Worm (Caenorhabditis elegans) whole organism, L4 larva: ENCODE results near the gene R13H7.2.

Experiments used
- D1046.2 ChIP-seq: fragments of 200-800 bp; sonication (Bioruptor generic); IDR thresholded peaks from 2 replicates; pipeline ENCODE4 v1.3.6; 2022; ENCODE audit warnings: missing genetic modification characterization, missing compliant biosample characterization
- F26F4.8 ChIP-seq: fragments of 200-800 bp; sonication (Bioruptor generic); conservative IDR thresholded peaks from 2 replicates; pipeline ENCODE4 v1.3.6; 2022; ENCODE audit warnings: missing genetic modification characterization, missing compliant biosample characterization
- F37D6.2 ChIP-seq: sonication (generic microtip); optimal IDR thresholded peaks from 2 replicates; lab custom pipeline; 2016; ENCODE audit warnings: mild to moderate bottlenecking, missing genetic modification characterization, missing compliant biosample characterization
- Y75B8A.6 ChIP-seq: fragments of 200-800 bp; sonication (Bioruptor generic); IDR thresholded peaks from 2 replicates; pipeline ENCODE4 v1.3.6; 2022; ENCODE audit warnings: missing genetic modification reagents, missing genetic modification characterization, missing compliant biosample characterization
- ZK337.2 ChIP-seq: fragments of 200-800 bp; sonication (Bioruptor generic); IDR thresholded peaks from 2 replicates; pipeline ENCODE4 v1.3.6; 2022; ENCODE audit warnings: missing genetic modification reagents, missing genetic modification characterization, missing compliant biosample characterization
- ZK546.5 ChIP-seq, 2 experiments: sonication (generic microtip); optimal IDR thresholded peaks; 2 replicates each; lab custom pipeline; 2017; ENCODE audit warnings: missing biosample characterization in 2 of 2, missing genetic modification characterization in 2 of 2
- aha-1 ChIP-seq: fragments of 150-350 bp; peaks from one replicate; lab custom pipeline; 2014; ENCODE audit warnings: missing biosample characterization, missing genetic modification characterization
- ama-1 ChIP-seq: fragments of 150-350 bp; optimal IDR thresholded peaks from 2 replicates; lab custom pipeline; 2014; ENCODE audit warnings: inconsistent platforms, mixed read lengths
- arid-1 ChIP-seq: fragments of 200-800 bp; sonication (Bioruptor generic); conservative IDR thresholded peaks from 2 replicates; pipeline ENCODE4 v1.3.6; 2022; ENCODE audit warnings: missing genetic modification reagents, missing genetic modification characterization, missing compliant biosample characterization
- attf-4 ChIP-seq: sonication (generic microtip); optimal IDR thresholded peaks from 3 replicates; lab custom pipeline; 2017; ENCODE audit warnings: missing biosample characterization, missing genetic modification characterization
- ceh-20 ChIP-seq: fragments of 200-800 bp; sonication (Bioruptor generic); IDR thresholded peaks from 2 replicates; pipeline ENCODE4 v1.3.6; 2022; ENCODE audit warnings: missing genetic modification reagents, missing genetic modification characterization, missing compliant biosample characterization
- ceh-28 ChIP-seq: fragments of 150-350 bp; optimal IDR thresholded peaks from 2 replicates; lab custom pipeline; 2014; ENCODE audit warnings: missing biosample characterization, missing genetic modification reagents, missing genetic modification characterization
- cey-2 ChIP-seq: sonication (generic microtip); optimal IDR thresholded peaks from 3 replicates; lab custom pipeline; 2017; ENCODE audit warnings: missing genetic modification characterization, mild to moderate bottlenecking, missing compliant biosample characterization, antibody characterized with exemption, borderline replicate concordance; ENCODE audit not compliant: insufficient read depth
- daf-12 ChIP-seq: fragments of 150-350 bp; optimal IDR thresholded peaks from 2 replicates; lab custom pipeline; 2014; ENCODE audit warnings: missing biosample characterization, missing genetic modification reagents, missing genetic modification characterization
- daf-8 ChIP-seq: fragments of 200-800 bp; sonication (Bioruptor generic); IDR thresholded peaks from 2 replicates; pipeline ENCODE4 v1.3.6; 2022; ENCODE audit warnings: missing genetic modification characterization, missing compliant biosample characterization
- dmd-6 ChIP-seq: fragments of 200-800 bp; sonication (Bioruptor generic); IDR thresholded peaks from 2 replicates; pipeline ENCODE4 v1.3.6; 2022; ENCODE audit warnings: missing genetic modification reagents, missing genetic modification characterization, missing compliant biosample characterization
- duxl-1 ChIP-seq: sonication (generic microtip); optimal IDR thresholded peaks from 2 replicates; lab custom pipeline; 2016; ENCODE audit warnings: mild to moderate bottlenecking, missing genetic modification characterization, moderate library complexity, missing compliant biosample characterization; ENCODE audit not compliant: poor library complexity
- egl-27 ChIP-seq: sonication (generic microtip); optimal IDR thresholded peaks from 3 replicates; lab custom pipeline; 2017; ENCODE audit warnings: missing biosample characterization, missing genetic modification reagents, missing genetic modification characterization
- fkh-10 ChIP-seq: fragments of 150-350 bp; optimal IDR thresholded peaks from 2 replicates; lab custom pipeline; 2014; ENCODE audit warnings: missing biosample characterization, missing genetic modification reagents, missing genetic modification characterization
- hif-1 ChIP-seq, 2 experiments: sonication (generic microtip); optimal IDR thresholded peaks; 2 replicates each; lab custom pipeline; 2016 to 2017; ENCODE audit warnings: missing compliant biosample characterization in 2 of 2, missing genetic modification characterization in 2 of 2, missing genetic modification reagents in 2 of 2, missing genotype in 2 of 2, mild to moderate bottlenecking in 1 of 2
- hlh-30 ChIP-seq: sonication (generic microtip); optimal IDR thresholded peaks from 2 replicates; lab custom pipeline; 2017; ENCODE audit warnings: antibody characterized with exemption, mild to moderate bottlenecking, missing genetic modification characterization, missing compliant biosample characterization; ENCODE audit not compliant: insufficient read depth
- jun-1 ChIP-seq: fragments of 150-350 bp; optimal IDR thresholded peaks from 2 replicates; lab custom pipeline; 2014; ENCODE audit warnings: missing biosample characterization, missing genetic modification reagents, missing genetic modification characterization
- lin-1 ChIP-seq: fragments of 200-800 bp; sonication (Bioruptor generic); IDR thresholded peaks from 2 replicates; pipeline ENCODE4 v1.3.6; 2022; ENCODE audit warnings: missing genetic modification reagents, missing genetic modification characterization, missing compliant biosample characterization
- lin-13 ChIP-seq: fragments of 150-350 bp; optimal IDR thresholded peaks from 2 replicates; lab custom pipeline; 2014; ENCODE audit warnings: missing biosample characterization, missing genetic modification reagents, missing genetic modification characterization
- lin-15B ChIP-seq: fragments of 150-350 bp; sonication (generic microtip); optimal IDR thresholded peaks from 3 replicates; lab custom pipeline; 2014; ENCODE audit warnings: missing biosample characterization, missing genetic modification characterization
- lin-29 ChIP-seq: fragments of 200-800 bp; sonication (Bioruptor generic); IDR thresholded peaks from 2 replicates; pipeline ENCODE4 v1.3.6; 2022; ENCODE audit warnings: missing genetic modification reagents, missing genetic modification characterization, missing compliant biosample characterization
- lin-38 ChIP-seq: fragments of 200-800 bp; sonication (Bioruptor generic); IDR thresholded peaks from 2 replicates; pipeline ENCODE4 v1.3.6; 2022; ENCODE audit warnings: missing genetic modification reagents, missing genetic modification characterization, missing compliant biosample characterization
- madf-9 ChIP-seq: fragments of 200-800 bp; sonication (Bioruptor generic); conservative IDR thresholded peaks from 2 replicates; pipeline ENCODE4 v1.3.6; 2022; ENCODE audit warnings: missing genetic modification reagents, missing genetic modification characterization, missing compliant biosample characterization
- mes-2 ChIP-seq: sonication (generic microtip); optimal IDR thresholded peaks from 2 replicates; lab custom pipeline; 2016; ENCODE audit warnings: missing genotype, mild to moderate bottlenecking, missing genetic modification characterization, missing compliant biosample characterization; ENCODE audit not compliant: poor library complexity, severe bottlenecking
- mxl-3 ChIP-seq: fragments of 200-800 bp; sonication (Bioruptor generic); optimal IDR thresholded peaks from 2 replicates; lab custom pipeline; 2018; ENCODE audit warnings: mild to moderate bottlenecking, missing genetic modification characterization, missing compliant biosample characterization
- nhr-102 ChIP-seq: sonication (generic microtip); optimal IDR thresholded peaks from 2 replicates; lab custom pipeline; 2016; ENCODE audit warnings: mild to moderate bottlenecking, missing genetic modification characterization, moderate library complexity, missing compliant biosample characterization
- nhr-11 ChIP-seq: fragments of 150-350 bp; optimal IDR thresholded peaks from 2 replicates; lab custom pipeline; 2014; ENCODE audit warnings: missing biosample characterization, missing genetic modification characterization
- nhr-111 ChIP-seq: fragments of 200-800 bp; sonication (Bioruptor generic); optimal IDR thresholded peaks from 2 replicates; lab custom pipeline; 2018; ENCODE audit warnings: mild to moderate bottlenecking, missing genetic modification characterization, missing compliant biosample characterization
- nhr-25 ChIP-seq: sonication (generic microtip); optimal IDR thresholded peaks from 2 replicates; lab custom pipeline; 2017; ENCODE audit warnings: missing genetic modification characterization, mild to moderate bottlenecking, missing compliant biosample characterization, antibody characterized with exemption, moderate library complexity, borderline replicate concordance; ENCODE audit not compliant: insufficient read depth
- nhr-42 ChIP-seq: fragments of 200-800 bp; sonication (Bioruptor generic); IDR thresholded peaks from 2 replicates; pipeline ENCODE4 v1.3.6; 2022; ENCODE audit warnings: missing genetic modification characterization, missing compliant biosample characterization
- php-3 ChIP-seq: fragments of 200-800 bp; sonication (Bioruptor generic); IDR thresholded peaks from 2 replicates; pipeline ENCODE4 v1.3.6; 2022; ENCODE audit warnings: missing genetic modification reagents, missing genetic modification characterization, missing compliant biosample characterization
- tag-97 ChIP-seq: fragments of 200-800 bp; sonication (Bioruptor generic); IDR thresholded peaks from 2 replicates; pipeline ENCODE4 v1.3.6; 2022; ENCODE audit warnings: missing genetic modification characterization, missing compliant biosample characterization
- unc-130 ChIP-seq: sonication (generic microtip); optimal IDR thresholded peaks from 2 replicates; lab custom pipeline; 2016; ENCODE audit warnings: missing genetic modification reagents, missing genetic modification characterization, missing compliant biosample characterization
- unc-39 ChIP-seq: sonication (generic microtip); optimal IDR thresholded peaks from 2 replicates; lab custom pipeline; 2017; ENCODE audit warnings: missing biosample characterization, missing genetic modification characterization
- unc-62 ChIP-seq, 3 experiments: fragments of 150-350 bp in 1 of 3; sonication (generic microtip); optimal IDR thresholded peaks in 2 of 3; peaks in 1 of 3; 1 replicate in 1 of 3; 2 replicates in 2 of 3; lab custom pipeline; 2014 to 2017; ENCODE audit warnings: missing biosample characterization in 3 of 3, missing genetic modification characterization in 3 of 3, missing genetic modification reagents in 3 of 3, missing genotype in 1 of 3
- vab-7 ChIP-seq: fragments of 200-800 bp; sonication (Bioruptor generic); IDR thresholded peaks from 2 replicates; pipeline ENCODE4 v1.3.6; 2022; ENCODE audit warnings: missing genetic modification reagents, missing genetic modification characterization, missing compliant biosample characterization
- zag-1 ChIP-seq: fragments of 150-350 bp; optimal IDR thresholded peaks from 2 replicates; lab custom pipeline; 2014; ENCODE audit warnings: missing biosample characterization, missing genetic modification characterization

The R13H7.2 gene

ce11 chrIV:6839091-6839522 is 20.1 kb downstream of the R13H7.2 start (continued):
- TF ChIP-seq nhr-25 (tag; lab: Kevin White, UChicago) = no peak
- 0 out of 2 replicates have a peak, but pooled peaks have one; percentile 14 for TF ChIP-seq nhr-42 (GFP tag; lab: Robert Waterston, UW)
- TF ChIP-seq duxl-1 = no peak
- TF ChIP-seq lin-1 (GFP tag; lab: Robert Waterston, UW) = 0 out of 2 replicates have a peak, but pooled peaks have one; percentile 37
- TF ChIP-seq mxl-3 (GFP tag; lab: Kevin White, UChicago) = no peak
- TF ChIP-seq hif-1 (tag; optimal IDR thresholded peaks at IDR 0.05; lab: Kevin White, UChicago) = peak in 1 of 2 experiments; percentile 93
- no peak for TF ChIP-seq nhr-111 (GFP tag; lab: Kevin White, UChicago)
- no peak for TF ChIP-seq tag-97
- TF ChIP-seq F37D6.2 = peak; percentile 51
- TF ChIP-seq F26F4.8 = no peak
- no peak for TF ChIP-seq daf-12
- TF ChIP-seq Y75B8A.6 (GFP tag; lab: Robert Waterston, UW) = no peak
- no peak for TF ChIP-seq ZK546.5 (tag; optimal IDR thresholded peaks at IDR 0.05; lab: Kevin White, UChicago)
- peak; percentile 85 for TF ChIP-seq nhr-11 (tag; lab: Kevin White, UChicago)
- TF ChIP-seq lin-13 (GFP tag; lab: Kevin White, UChicago) = no peak
- peak; percentile 33 for TF ChIP-seq fkh-10
- TF ChIP-seq mes-2 (tag; lab: Kevin White, UChicago) = peak; percentile 1
- no peak for TF ChIP-seq arid-1 (GFP tag; lab: Robert Waterston, UW)
- no peak for TF ChIP-seq attf-4 (tag; lab: Kevin White, UChicago)
- no peak for TF ChIP-seq unc-130 (GFP tag; lab: Kevin White, UChicago)
- no peak for TF ChIP-seq cey-2
- no peak for TF ChIP-seq lin-29 (GFP tag; lab: Robert Waterston, UW)
- TF ChIP-seq D1046.2 (GFP tag; lab: Robert Waterston, UW) = no peak
- peak; percentile 45; the same call in 1 of the 2 replicates for TF ChIP-seq lin-38
- no peak for TF ChIP-seq unc-39 (tag; lab: Kevin White, UChicago)
- peak; percentile 71 for TF ChIP-seq nhr-102 (tag; lab: Kevin White, UChicago)

- TF ChIP-seq madf-9 (no peak), D1046.2 (GFP tag; lab: Robert Waterston, UW) (no peak), hlh-30 (tag; lab: Kevin White, UChicago) (peak; percentile 35), lin-29 (GFP tag; lab: Robert Waterston, UW) (no peak), daf-8 (GFP tag; lab: Robert Waterston, UW) (no peak), aha-1 (tag; lab: Kevin White, UChicago) (peak; percentile 92), ceh-20 (GFP tag; lab: Robert Waterston, UW) (0 out of 2 replicates have a peak, but pooled peaks have one; percentile 43), dmd-6 (GFP tag; lab: Robert Waterston, UW) (no peak), unc-62 (GFP tag; optimal IDR thresholded peaks at IDR 0.05 in 1 of 2; lab: Kevin White, UChicago) (no peak), unc-62 (tag; optimal IDR thresholded peaks at IDR 0.05; lab: Kevin White, UChicago) (no peak), ama-1 (lab: Kevin White, UChicago) (no peak), cey-2 (no peak)
These were observed 22.4 kb downstream of the R13H7.2 start for ce11 chrIV:6836769-6837168.

- no peak for TF ChIP-seq vab-7 (GFP tag; lab: Robert Waterston, UW)
- TF ChIP-seq fkh-10 = peak; percentile 86
- TF ChIP-seq egl-27 (tag; lab: Kevin White, UChicago) = no peak
- TF ChIP-seq lin-15B = no peak
- no peak for TF ChIP-seq php-3 (GFP tag; lab: Robert Waterston, UW)
- TF ChIP-seq jun-1 (tag; lab: Kevin White, UChicago) = no peak
- no peak for TF ChIP-seq ceh-28 (tag; lab: Kevin White, UChicago)
- TF ChIP-seq zag-1 (tag; lab: Kevin White, UChicago) = no peak
- TF ChIP-seq ZK337.2 = peak; percentile 62; the same call in 1 of the 2 replicates
- no peak for TF ChIP-seq lin-1 (GFP tag; lab: Robert Waterston, UW)
These were observed 24.5 kb downstream of the R13H7.2 start for ce11 chrIV:6834705-6835104.
